Worm (Caenorhabditis elegans) whole organism, early embryonic: ENCODE data around the gene C50F4.16.

Experiments used
- B0310.2 ChIP-seq: sonication (generic microtip); optimal IDR thresholded peaks from 2 replicates; lab custom pipeline; 2016; ENCODE audit warnings: mild to moderate bottlenecking, missing genetic modification characterization, missing compliant biosample characterization
- F13C5.2 ChIP-seq: sonication (generic microtip); optimal IDR thresholded peaks from 2 replicates; lab custom pipeline; 2017; ENCODE audit warnings: mild to moderate bottlenecking, missing genetic modification characterization, inconsistent platforms, missing compliant biosample characterization
- aly-1 ChIP-seq: sonication (generic microtip); optimal IDR thresholded peaks from 2 replicates; lab custom pipeline; 2016; ENCODE audit warnings: missing genetic modification characterization, missing compliant biosample characterization
- ama-1 ChIP-seq: fragments of 150-350 bp; optimal IDR thresholded peaks from 2 replicates; lab custom pipeline; 2014
- ceh-13 ChIP-seq: fragments of 200-800 bp; sonication (Bioruptor generic); optimal IDR thresholded peaks from 2 replicates; lab custom pipeline; 2018; ENCODE audit warnings: mild to moderate bottlenecking, missing genetic modification characterization, missing compliant biosample characterization
- ceh-36 ChIP-seq: sonication (generic microtip); optimal IDR thresholded peaks from 2 replicates; lab custom pipeline; 2016; ENCODE audit warnings: missing genetic modification characterization, inconsistent platforms, missing compliant biosample characterization
- ets-7 ChIP-seq: sonication (generic microtip); optimal IDR thresholded peaks from 2 replicates; lab custom pipeline; 2016; ENCODE audit warnings: missing genotype, missing genetic modification characterization, missing compliant biosample characterization
- flt-1 ChIP-seq: fragments of 200-800 bp; sonication (Bioruptor generic); IDR thresholded peaks from 2 replicates; pipeline ENCODE4 v1.3.6; 2022; ENCODE audit warnings: missing genetic modification characterization, missing compliant biosample characterization
- hmg-4 ChIP-seq: fragments of 200-800 bp; sonication (Bioruptor generic); optimal IDR thresholded peaks from 2 replicates; lab custom pipeline; 2018; ENCODE audit warnings: mild to moderate bottlenecking, missing genetic modification characterization, missing compliant biosample characterization
- hnd-1 ChIP-seq: sonication (generic microtip); optimal IDR thresholded peaks from 2 replicates; lab custom pipeline; 2016; ENCODE audit warnings: missing genetic modification characterization, missing compliant biosample characterization
- pes-1 ChIP-seq: fragments of 200-800 bp; sonication (Bioruptor generic); IDR thresholded peaks from 2 replicates; pipeline ENCODE4 v1.3.6; 2022; ENCODE audit warnings: missing genetic modification reagents, missing genetic modification characterization, missing compliant biosample characterization
- tbx-11 ChIP-seq: fragments of 200-800 bp; sonication (Bioruptor generic); IDR thresholded peaks from 2 replicates; pipeline ENCODE4 v1.3.6; 2022; ENCODE audit warnings: missing genetic modification characterization, missing compliant biosample characterization
- tbx-37 ChIP-seq: fragments of 200-800 bp; sonication (Bioruptor generic); conservative IDR thresholded peaks from 2 replicates; pipeline ENCODE4 v1.3.6; 2022; ENCODE audit warnings: missing genetic modification reagents, missing genetic modification characterization, missing compliant biosample characterization
- tra-4 ChIP-seq: sonication (generic microtip); optimal IDR thresholded peaks from 2 replicates; lab custom pipeline; 2017; ENCODE audit warnings: missing genetic modification characterization, missing compliant biosample characterization

ce11 chrV:9509597-9509996 is 31.8 kb downstream of the C50F4.16 start:
- TF ChIP-seq tra-4 (tag; lab: Kevin White, UChicago), result no peak
- no peak for TF ChIP-seq B0310.2
- TF ChIP-seq ama-1 (lab: Kevin White, UChicago), result no peak
- TF ChIP-seq tbx-11, result no peak
- no peak for TF ChIP-seq hmg-4
- no peak for TF ChIP-seq ceh-36 (tag; lab: Kevin White, UChicago)
- TF ChIP-seq ceh-13 (GFP tag; lab: Kevin White, UChicago), result no peak
- TF ChIP-seq hnd-1 (tag; lab: Kevin White, UChicago), result no peak
- no peak for TF ChIP-seq aly-1 (tag; lab: Kevin White, UChicago)
- no peak for TF ChIP-seq pes-1 (GFP tag; lab: Robert Waterston, UW)
- no peak for TF ChIP-seq flt-1 (GFP tag; lab: Robert Waterston, UW)
- TF ChIP-seq tbx-37 (GFP tag; lab: Robert Waterston, UW), result no peak
- TF ChIP-seq ets-7, result no peak
- no peak for TF ChIP-seq F13C5.2 (tag; lab: Kevin White, UChicago)
